Worm (Caenorhabditis elegans) whole organism, young adult: ENCODE measurements around the gene mdt-1.2.

Source experiments
- B0019.2 ChIP-seq: fragments of 200-800 bp; sonication (Bioruptor generic); conservative IDR thresholded peaks from 2 replicates; pipeline ENCODE4 v1.3.6; 2022; ENCODE audit warnings: missing genetic modification reagents, missing genetic modification characterization, missing compliant biosample characterization
- B0261.1 ChIP-seq: sonication (generic microtip); optimal IDR thresholded peaks from 2 replicates; lab custom pipeline; 2016; ENCODE audit warnings: mild to moderate bottlenecking, missing genetic modification characterization, moderate library complexity, missing compliant biosample characterization
- F23B12.7 ChIP-seq: sonication (generic microtip); optimal IDR thresholded peaks from 2 replicates; lab custom pipeline; 2017; ENCODE audit warnings: missing genetic modification characterization, mild to moderate bottlenecking, missing compliant biosample characterization, antibody characterized with exemption, moderate library complexity; ENCODE audit not compliant: insufficient read depth
- F39B2.1 ChIP-seq: fragments of 200-800 bp; sonication (Bioruptor generic); IDR thresholded peaks from 2 replicates; pipeline ENCODE4 v1.3.6; 2022; ENCODE audit warnings: missing genetic modification reagents, missing genetic modification characterization, missing compliant biosample characterization
- F49E8.2 ChIP-seq: sonication (generic microtip); optimal IDR thresholded peaks from 3 replicates; lab custom pipeline; 2017; ENCODE audit warnings: missing genetic modification characterization, mild to moderate bottlenecking, missing compliant biosample characterization, antibody characterized with exemption, moderate library complexity; ENCODE audit not compliant: insufficient read depth
- F52B5.7 ChIP-seq: sonication (generic microtip); optimal IDR thresholded peaks from 2 replicates; lab custom pipeline; 2016; ENCODE audit warnings: mild to moderate bottlenecking, missing genetic modification characterization, missing compliant biosample characterization
- F57A8.1 ChIP-seq: fragments of 200-800 bp; sonication (Bioruptor generic); optimal IDR thresholded peaks from 2 replicates; lab custom pipeline; 2018; ENCODE audit warnings: mild to moderate bottlenecking, missing genetic modification characterization, moderate library complexity, missing compliant biosample characterization
- F57C9.4 ChIP-seq: sonication (generic microtip); optimal IDR thresholded peaks from 2 replicates; lab custom pipeline; 2017; ENCODE audit warnings: mild to moderate bottlenecking, missing genetic modification characterization, missing compliant biosample characterization
- T07F8.4 ChIP-seq: sonication (generic microtip); optimal IDR thresholded peaks from 2 replicates; lab custom pipeline; 2016; ENCODE audit warnings: mild to moderate bottlenecking, missing genetic modification characterization, moderate library complexity, missing compliant biosample characterization
- T26A5.8 ChIP-seq: sonication (generic microtip); optimal IDR thresholded peaks from 2 replicates; lab custom pipeline; 2016; ENCODE audit warnings: missing genetic modification characterization, missing compliant biosample characterization
- Y53F4B.3 ChIP-seq: fragments of 200-800 bp; sonication (Bioruptor generic); IDR thresholded peaks from 2 replicates; pipeline ENCODE4 v1.3.6; 2022; ENCODE audit warnings: missing genetic modification reagents, missing genetic modification characterization, missing compliant biosample characterization
- ZK185.1 ChIP-seq: sonication (generic microtip); optimal IDR thresholded peaks from 2 replicates; lab custom pipeline; 2016; ENCODE audit warnings: mild to moderate bottlenecking, missing genetic modification characterization, missing compliant biosample characterization; ENCODE audit not compliant: poor library complexity, severe bottlenecking
- aptf-2 ChIP-seq: fragments of 200-800 bp; sonication (Bioruptor generic); conservative IDR thresholded peaks from 2 replicates; pipeline ENCODE4 v1.3.6; 2022; ENCODE audit warnings: missing genetic modification reagents, missing genetic modification characterization, missing compliant biosample characterization
- ccch-3 ChIP-seq: fragments of 200-800 bp; sonication (Bioruptor generic); optimal IDR thresholded peaks from 2 replicates; lab custom pipeline; 2018; ENCODE audit warnings: mild to moderate bottlenecking, missing genetic modification characterization, missing compliant biosample characterization
- ceh-100 ChIP-seq: fragments of 200-800 bp; sonication (Bioruptor generic); IDR thresholded peaks from 2 replicates; pipeline ENCODE4 v1.3.6; 2022; ENCODE audit warnings: missing genetic modification reagents, missing genetic modification characterization, missing compliant biosample characterization
- ceh-27 ChIP-seq: fragments of 200-800 bp; sonication (Bioruptor generic); optimal IDR thresholded peaks from 2 replicates; lab custom pipeline; 2018; ENCODE audit warnings: mild to moderate bottlenecking, missing genetic modification characterization, moderate library complexity, missing compliant biosample characterization
- ceh-79 ChIP-seq: sonication (generic microtip); optimal IDR thresholded peaks from 2 replicates; lab custom pipeline; 2017; ENCODE audit warnings: mild to moderate bottlenecking, missing genetic modification characterization, missing compliant biosample characterization
- dox-1 ChIP-seq: fragments of 200-800 bp; sonication (Bioruptor generic); IDR thresholded peaks from 2 replicates; pipeline ENCODE4 v1.3.6; 2022; ENCODE audit warnings: missing genetic modification reagents, missing genetic modification characterization, missing compliant biosample characterization
- egrh-3 ChIP-seq: fragments of 200-800 bp; sonication (Bioruptor generic); IDR thresholded peaks from 2 replicates; pipeline ENCODE4 v1.3.6; 2022; ENCODE audit warnings: missing genetic modification reagents, missing genetic modification characterization, missing compliant biosample characterization
- ekl-4 ChIP-seq: fragments of 200-800 bp; sonication (Bioruptor generic); IDR thresholded peaks from 2 replicates; pipeline ENCODE4 v1.3.6; 2022; ENCODE audit warnings: missing genetic modification reagents, missing genetic modification characterization, missing compliant biosample characterization
- gei-17 ChIP-seq: fragments of 200-800 bp; sonication (Bioruptor generic); optimal IDR thresholded peaks from 2 replicates; lab custom pipeline; 2018; ENCODE audit warnings: mild to moderate bottlenecking, missing genetic modification characterization, missing compliant biosample characterization
- hlh-12 ChIP-seq: sonication (generic microtip); optimal IDR thresholded peaks from 2 replicates; lab custom pipeline; 2016; ENCODE audit warnings: missing genetic modification characterization, missing compliant biosample characterization
- hmg-1.2 ChIP-seq: fragments of 200-800 bp; sonication (Bioruptor generic); IDR thresholded peaks from 2 replicates; pipeline ENCODE4 v1.3.6; 2022; ENCODE audit warnings: missing genetic modification reagents, missing genetic modification characterization, missing compliant biosample characterization
- hrde-1 ChIP-seq: sonication (generic microtip); optimal IDR thresholded peaks from 2 replicates; lab custom pipeline; 2016; ENCODE audit warnings: missing genetic modification characterization, mild to moderate bottlenecking, missing compliant biosample characterization, moderate library complexity, missing genotype, missing genetic modification reagents, borderline replicate concordance
- let-607 ChIP-seq, 2 experiments: fragments of 200-800 bp in 1 of 2; sonication (Bioruptor generic) in 1 of 2; sonication (generic microtip) in 1 of 2; optimal IDR thresholded peaks; 2 replicates each; lab custom pipeline; 2016 to 2018; ENCODE audit warnings: mild to moderate bottlenecking in 2 of 2, missing compliant biosample characterization in 2 of 2, missing genetic modification characterization in 2 of 2, moderate library complexity in 2 of 2, missing genotype in 1 of 2
- lin-26 ChIP-seq: fragments of 200-800 bp; sonication (Bioruptor generic); IDR thresholded peaks from 2 replicates; pipeline ENCODE4 v1.3.6; 2022; ENCODE audit warnings: missing genetic modification reagents, missing genetic modification characterization, missing compliant biosample characterization
- lin-35 ChIP-seq, 3 experiments: fragments of 150-350 bp in 2 of 3; sonication (generic microtip) in 1 of 3; optimal IDR thresholded peaks; 2 replicates each; lab custom pipeline; 2014 to 2018; ENCODE audit warnings: missing biosample characterization in 3 of 3, missing genetic modification characterization in 3 of 3, missing genetic modification reagents in 3 of 3
- lin-40 ChIP-seq: sonication (generic microtip); optimal IDR thresholded peaks from 2 replicates; lab custom pipeline; 2016; ENCODE audit warnings: missing genetic modification characterization, mild to moderate bottlenecking, missing compliant biosample characterization, missing genotype, missing genetic modification reagents
- madf-10 ChIP-seq: sonication (generic microtip); optimal IDR thresholded peaks from 2 replicates; lab custom pipeline; 2016; ENCODE audit warnings: mild to moderate bottlenecking, missing genetic modification characterization, missing compliant biosample characterization
- madf-8 ChIP-seq: fragments of 200-800 bp; sonication (Bioruptor generic); conservative IDR thresholded peaks from 2 replicates; pipeline ENCODE4 v1.3.6; 2022; ENCODE audit warnings: missing genetic modification reagents, missing genetic modification characterization, missing compliant biosample characterization
- mes-4 ChIP-seq: sonication (generic microtip); optimal IDR thresholded peaks from 2 replicates; lab custom pipeline; 2016; ENCODE audit warnings: missing genotype, missing genetic modification characterization, missing compliant biosample characterization
- nfya-1 ChIP-seq: sonication (generic microtip); optimal IDR thresholded peaks from 2 replicates; lab custom pipeline; 2017; ENCODE audit warnings: antibody characterized with exemption, missing compliant biosample characterization, missing genetic modification characterization, borderline replicate concordance; ENCODE audit not compliant: insufficient read depth
- nfyb-1 ChIP-seq: fragments of 200-800 bp; sonication (Bioruptor generic); IDR thresholded peaks from 2 replicates; pipeline ENCODE4 v1.3.6; 2022; ENCODE audit warnings: missing genetic modification reagents, missing genetic modification characterization, missing compliant biosample characterization
- nhr-179 ChIP-seq: sonication (generic microtip); optimal IDR thresholded peaks from 2 replicates; lab custom pipeline; 2016; ENCODE audit warnings: mild to moderate bottlenecking, missing genetic modification characterization, missing compliant biosample characterization
- pbrm-1 ChIP-seq: fragments of 200-800 bp; sonication (Bioruptor generic); IDR thresholded peaks from 2 replicates; pipeline ENCODE4 v1.3.6; 2022; ENCODE audit warnings: missing genetic modification reagents, missing genetic modification characterization, missing compliant biosample characterization
- rcor-1 ChIP-seq: fragments of 200-800 bp; sonication (Bioruptor generic); IDR thresholded peaks from 2 replicates; pipeline ENCODE4 v1.3.6; 2022; ENCODE audit warnings: missing genetic modification reagents, missing genetic modification characterization, missing compliant biosample characterization
- repo-1 ChIP-seq: sonication (generic microtip); optimal IDR thresholded peaks from 2 replicates; lab custom pipeline; 2017; ENCODE audit warnings: mild to moderate bottlenecking, missing genetic modification characterization, missing compliant biosample characterization
- snpc-4 ChIP-seq, 5 experiments: fragments of 150-350 bp in 1 of 5; sonication (generic microtip) in 4 of 5; optimal IDR thresholded peaks; 2 replicates each; lab custom pipeline; 2014 to 2018; ENCODE audit warnings: missing genetic modification characterization in 5 of 5, missing biosample characterization in 3 of 5, antibody characterized with exemption in 2 of 5, mild to moderate bottlenecking in 2 of 5, missing compliant biosample characterization in 2 of 5, missing genotype in 2 of 5, moderate library complexity in 2 of 5, missing genetic modification reagents in 1 of 5
- zfh-2 ChIP-seq: fragments of 200-800 bp; sonication (Bioruptor generic); conservative IDR thresholded peaks from 2 replicates; pipeline ENCODE4 v1.3.6; 2022; ENCODE audit warnings: missing genetic modification reagents, missing genetic modification characterization, missing compliant biosample characterization
- zim-3 ChIP-seq: sonication (generic microtip); optimal IDR thresholded peaks from 2 replicates; lab custom pipeline; 2017; ENCODE audit warnings: mild to moderate bottlenecking, missing genetic modification characterization, moderate library complexity, missing compliant biosample characterization
- ztf-26 ChIP-seq: sonication (generic microtip); optimal IDR thresholded peaks from 2 replicates; lab custom pipeline; 2017; ENCODE audit warnings: missing genetic modification characterization, missing compliant biosample characterization
- ztf-28 ChIP-seq: fragments of 200-800 bp; sonication (Bioruptor generic); IDR thresholded peaks from 2 replicates; pipeline ENCODE4 v1.3.6; 2022; ENCODE audit warnings: missing genetic modification reagents, missing genetic modification characterization, missing compliant biosample characterization
- ztf-3 ChIP-seq: fragments of 200-800 bp; sonication (Bioruptor generic); optimal IDR thresholded peaks from 2 replicates; lab custom pipeline; 2018; ENCODE audit warnings: mild to moderate bottlenecking, missing genetic modification characterization, missing compliant biosample characterization

Gene mdt-1.2

DNA sequence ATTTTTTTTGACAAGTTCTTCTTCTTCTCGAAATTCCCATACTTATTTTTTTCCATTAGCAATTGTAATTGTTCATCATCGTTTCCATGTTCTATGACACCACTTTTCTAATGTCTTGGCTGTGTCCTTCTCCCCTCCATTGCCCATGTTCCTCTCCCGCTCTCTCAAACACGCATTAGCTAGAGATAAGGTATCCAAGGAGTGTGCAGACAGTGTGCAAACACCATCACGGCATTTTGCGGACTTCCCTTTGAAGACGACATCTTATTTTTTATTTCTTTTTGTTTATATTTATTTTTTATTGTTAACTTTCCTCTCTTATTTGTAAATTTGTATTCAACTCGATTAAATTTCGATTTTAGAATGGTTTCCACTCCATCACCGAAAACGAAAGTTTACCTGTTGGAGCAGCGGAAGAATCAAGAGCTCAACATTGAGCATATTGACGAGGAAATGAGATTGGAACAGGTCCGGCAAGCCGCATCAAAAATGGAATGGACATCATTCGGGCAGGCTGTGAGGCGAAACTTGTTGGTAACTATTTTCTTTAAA lies at the start of gene mdt-1.2:
Gene mdt-1.2 (plus strand): TSS at position 363 of the 552 bp plus-strand sequence.
- TF ChIP-seq F57A8.1 (GFP tag; lab: Kevin White, UChicago): no peak
- TF ChIP-seq ZK185.1 (tag; lab: Kevin White, UChicago): peak; percentile 60
- peak; percentile 42; the same call in 1 of the 2 replicates for TF ChIP-seq nfyb-1 (GFP tag; lab: Robert Waterston, UW)
- TF ChIP-seq lin-26 (GFP tag; lab: Robert Waterston, UW): 0 out of 2 replicates have a peak, but pooled peaks have one; percentile 27
- no peak for TF ChIP-seq B0019.2 (GFP tag; lab: Robert Waterston, UW)
- 0 out of 2 replicates have a peak, but pooled peaks have one; percentile 35 for TF ChIP-seq dox-1 (GFP tag; lab: Robert Waterston, UW)
- no peak for TF ChIP-seq repo-1
- TF ChIP-seq F49E8.2 (tag; lab: Kevin White, UChicago): no peak
- no peak for TF ChIP-seq T26A5.8
- peak; percentile 30 for TF ChIP-seq snpc-4 (GFP tag; optimal IDR thresholded peaks at IDR 0.05; lab: Kevin White, UChicago)
- TF ChIP-seq snpc-4 (tag; optimal IDR thresholded peaks at IDR 0.05; lab: Kevin White, UChicago): peak in 1 of 4 experiments; percentile 17
- no peak for TF ChIP-seq F23B12.7
- TF ChIP-seq mes-4 (tag; lab: Kevin White, UChicago): no peak
- TF ChIP-seq aptf-2: no peak
- TF ChIP-seq hmg-1.2 (GFP tag; lab: Robert Waterston, UW): peak; percentile 91
- no peak for TF ChIP-seq ceh-100 (GFP tag; lab: Robert Waterston, UW)
- TF ChIP-seq ccch-3 (GFP tag; lab: Kevin White, UChicago): no peak
- peak; percentile 19; the same call in 1 of the 2 replicates for TF ChIP-seq pbrm-1 (GFP tag; lab: Robert Waterston, UW)
- no peak for TF ChIP-seq zim-3
- no peak for TF ChIP-seq madf-8
- no peak for TF ChIP-seq ztf-26 (tag; lab: Kevin White, UChicago)
- peak; percentile 74 for TF ChIP-seq lin-40
- TF ChIP-seq ceh-79: no peak
- TF ChIP-seq egrh-3: no peak
- peak in 1 of 3 experiments; percentile 54 for TF ChIP-seq lin-35 (GFP tag; optimal IDR thresholded peaks at IDR 0.05; lab: Kevin White, UChicago)
- peak; percentile 61 for TF ChIP-seq ceh-27 (GFP tag; lab: Kevin White, UChicago)
- TF ChIP-seq madf-10: no peak
- no peak for TF ChIP-seq ztf-28 (GFP tag; lab: Robert Waterston, UW)
- TF ChIP-seq let-607 (tag; optimal IDR thresholded peaks at IDR 0.05; lab: Kevin White, UChicago): peak in 1 of 2 experiments; percentile 45
- TF ChIP-seq F39B2.1 (GFP tag; lab: Robert Waterston, UW): no peak
- TF ChIP-seq Y53F4B.3 (GFP tag; lab: Robert Waterston, UW): no peak
- no peak for TF ChIP-seq hlh-12 (tag; lab: Kevin White, UChicago)
- no peak for TF ChIP-seq T07F8.4 (tag; lab: Kevin White, UChicago)
- TF ChIP-seq nfya-1: no peak
- 0 out of 2 replicates have a peak, but pooled peaks have one; percentile 37 for TF ChIP-seq rcor-1
- TF ChIP-seq ztf-3: no peak
- TF ChIP-seq gei-17 (GFP tag; lab: Kevin White, UChicago): peak; percentile 11
- 0 out of 2 replicates have a peak, but pooled peaks have one; percentile 25 for TF ChIP-seq ekl-4 (GFP tag; lab: Robert Waterston, UW)
- TF ChIP-seq F57C9.4 (tag; lab: Kevin White, UChicago): no peak
- no peak for TF ChIP-seq F52B5.7 (tag; lab: Kevin White, UChicago)
- no peak for TF ChIP-seq B0261.1 (tag; lab: Kevin White, UChicago)
- no peak for TF ChIP-seq nhr-179 (tag; lab: Kevin White, UChicago)
- TF ChIP-seq zfh-2 (GFP tag; lab: Robert Waterston, UW): no peak
- no peak for TF ChIP-seq hrde-1 (tag; lab: Kevin White, UChicago)
